Fruit fly (Drosophila melanogaster) whole organism, embryonic: ENCODE measurements around the gene Sur-8.
A peak's percentile ranks its signal among the peaks of the same experiment; 100 is the strongest.

Source experiments
- Bdp1 ChIP-seq: fragments of 200-800 bp; sonication (Bioruptor generic); optimal IDR thresholded peaks from 3 replicates; lab custom pipeline; 2016; ENCODE audit warnings: missing biosample characterization, missing genetic modification characterization
- CG10565 ChIP-seq: fragments of 200-800 bp; sonication (Bioruptor generic); optimal IDR thresholded peaks from 3 replicates; lab custom pipeline; 2016; ENCODE audit warnings: missing biosample characterization, mild to moderate bottlenecking, missing genetic modification characterization
- CG11085 ChIP-seq: fragments of 200-800 bp; sonication (Bioruptor generic); IDR thresholded peaks from 2 replicates; pipeline ENCODE4 v1.3.6; 2022; ENCODE audit warnings: missing biosample characterization, missing genetic modification characterization
- CG12744 ChIP-seq: fragments of 200-800 bp; sonication (Bioruptor generic); optimal IDR thresholded peaks from 2 replicates; lab custom pipeline; 2016; ENCODE audit warnings: missing biosample characterization, missing genetic modification characterization
- CG13123 ChIP-seq: fragments of 200-800 bp; sonication (Bioruptor generic); optimal IDR thresholded peaks from 2 replicates; lab custom pipeline; 2016; ENCODE audit warnings: missing biosample characterization, missing genetic modification characterization
- CG14965 ChIP-seq: fragments of 200-800 bp; sonication (Bioruptor generic); optimal IDR thresholded peaks from 2 replicates; lab custom pipeline; 2016; ENCODE audit warnings: missing biosample characterization, missing genetic modification characterization, borderline replicate concordance
- CG15073 ChIP-seq: fragments of 200-800 bp; sonication (Bioruptor generic); optimal IDR thresholded peaks from 2 replicates; lab custom pipeline; 2016; ENCODE audit warnings: missing biosample characterization, missing genetic modification characterization
- CG15269 ChIP-seq: fragments of 200-800 bp; sonication (Bioruptor generic); optimal IDR thresholded peaks from 2 replicates; lab custom pipeline; 2018; ENCODE audit warnings: missing biosample characterization, mild to moderate bottlenecking, missing genetic modification characterization, moderate library complexity
- CG15696 ChIP-seq: fragments of 200-800 bp; sonication (Bioruptor generic); optimal IDR thresholded peaks from 2 replicates; lab custom pipeline; 2019; ENCODE audit warnings: missing biosample characterization, mild to moderate bottlenecking, missing genetic modification characterization, moderate library complexity
- CG17328 ChIP-seq: fragments of 200-800 bp; sonication (Bioruptor generic); IDR thresholded peaks from 2 replicates; pipeline ENCODE4 v1.3.6; 2022; ENCODE audit warnings: missing biosample characterization, missing genetic modification characterization
- CG17912 ChIP-seq: fragments of 200-800 bp; sonication (Bioruptor generic); optimal IDR thresholded peaks from 2 replicates; lab custom pipeline; 2018; ENCODE audit warnings: missing biosample characterization, mild to moderate bottlenecking, missing genetic modification characterization
- CG31365 ChIP-seq: fragments of 200-800 bp; sonication (Bioruptor generic); optimal IDR thresholded peaks from 2 replicates; lab custom pipeline; 2018; ENCODE audit warnings: missing biosample characterization, mild to moderate bottlenecking, missing genetic modification characterization
- CG32532 ChIP-seq: fragments of 200-800 bp; sonication (Bioruptor generic); IDR thresholded peaks from 2 replicates; pipeline ENCODE4 v1.3.6; 2022; ENCODE audit warnings: missing biosample characterization, missing genetic modification characterization
- CG32772 ChIP-seq: fragments of 200-800 bp; sonication (Bioruptor generic); IDR thresholded peaks from 2 replicates; pipeline ENCODE4 v1.3.6; 2022; ENCODE audit warnings: missing biosample characterization, missing genetic modification characterization
- CG4360 ChIP-seq: fragments of 200-800 bp; sonication (Bioruptor generic); IDR thresholded peaks from 2 replicates; pipeline ENCODE4 v1.3.6; 2022; ENCODE audit warnings: missing biosample characterization, missing genetic modification characterization
- CG6254 ChIP-seq: fragments of 200-800 bp; sonication (Bioruptor generic); optimal IDR thresholded peaks from 3 replicates; lab custom pipeline; 2017; ENCODE audit warnings: mild to moderate bottlenecking, missing biosample characterization, missing genetic modification reagents, missing genetic modification characterization
- CG7357 ChIP-seq: fragments of 200-800 bp; sonication (Bioruptor generic); IDR thresholded peaks from 3 replicates; pipeline ENCODE4 v1.3.6; 2022; ENCODE audit warnings: missing biosample characterization, missing genetic modification characterization
- CG7372 ChIP-seq: fragments of 200-800 bp; sonication (Bioruptor generic); IDR thresholded peaks from 2 replicates; pipeline ENCODE4 v1.3.6; 2022; ENCODE audit warnings: missing biosample characterization, missing genetic modification characterization
- CG7963 ChIP-seq: fragments of 200-800 bp; sonication (Bioruptor generic); IDR thresholded peaks from 3 replicates; pipeline ENCODE4 v1.3.6; 2022; ENCODE audit warnings: missing biosample characterization, missing genetic modification characterization; ENCODE audit not compliant: partially characterized antibody
- CG8290 ChIP-seq, 3 experiments: fragments of 200-800 bp; sonication (Bioruptor generic); optimal IDR thresholded peaks; 2 replicates each; lab custom pipeline; 2016 to 2019; ENCODE audit warnings: missing biosample characterization in 3 of 3, missing genetic modification characterization in 3 of 3, mild to moderate bottlenecking in 2 of 3, moderate library complexity in 1 of 3
- CG9727 ChIP-seq: fragments of 200-800 bp; sonication (Bioruptor generic); optimal IDR thresholded peaks from 3 replicates; lab custom pipeline; 2017; ENCODE audit warnings: missing biosample characterization, mild to moderate bottlenecking, missing genetic modification characterization
- CG9817 ChIP-seq: fragments of 200-800 bp; sonication (Bioruptor generic); optimal IDR thresholded peaks from 2 replicates; lab custom pipeline; 2018; ENCODE audit warnings: missing biosample characterization, mild to moderate bottlenecking, missing genetic modification characterization, moderate library complexity
- CG9876 ChIP-seq: fragments of 200-800 bp; sonication (Bioruptor generic); optimal IDR thresholded peaks from 2 replicates; lab custom pipeline; 2016; ENCODE audit warnings: missing biosample characterization, missing genetic modification characterization
- D ChIP-seq, 2 experiments: fragments of 200-800 bp in 1 of 2; fragments of >200 bp in 1 of 2; sonication (Bioruptor generic) in 1 of 2; optimal IDR thresholded peaks; 2 replicates in 1 of 2; 3 replicates in 1 of 2; lab custom pipeline; 2017; ENCODE audit warnings: mild to moderate bottlenecking in 1 of 2, missing biosample characterization in 1 of 2, missing genetic modification characterization in 1 of 2, missing genetic modification reagents in 1 of 2
- Dek ChIP-seq: fragments of 200-800 bp; sonication (Bioruptor generic); optimal IDR thresholded peaks from 3 replicates; lab custom pipeline; 2019; ENCODE audit warnings: missing biosample characterization, mild to moderate bottlenecking, missing genetic modification characterization, moderate library complexity
- Dip2 ChIP-seq: fragments of 200-800 bp; sonication (Bioruptor generic); IDR thresholded peaks from 2 replicates; pipeline ENCODE4 v1.3.6; 2022; ENCODE audit warnings: missing biosample characterization, missing genetic modification characterization
- HHEX ChIP-seq: fragments of 200-800 bp; sonication (Bioruptor generic); optimal IDR thresholded peaks from 3 replicates; lab custom pipeline; 2017; ENCODE audit warnings: missing biosample characterization, mild to moderate bottlenecking, missing genetic modification characterization, missing genetic modification reagents
- Hr3 ChIP-seq: fragments of 200-800 bp; sonication (Bioruptor generic); optimal IDR thresholded peaks from 3 replicates; lab custom pipeline; 2016; ENCODE audit warnings: missing biosample characterization, missing genetic modification characterization
- Lim3 ChIP-seq: fragments of 200-800 bp; sonication (Bioruptor generic); IDR thresholded peaks from 2 replicates; pipeline ENCODE4 v1.3.6; 2022; ENCODE audit warnings: missing biosample characterization, missing genetic modification characterization
- Med ChIP-seq: fragments of 200-800 bp; sonication (Bioruptor generic); peaks from one replicate; lab custom pipeline; 2016; ENCODE audit warnings: missing biosample characterization, missing genetic modification characterization, mild to moderate bottlenecking, inconsistent platforms, moderate library complexity
- Mes4 ChIP-seq: fragments of 200-800 bp; sonication (Bioruptor generic); optimal IDR thresholded peaks from 2 replicates; lab custom pipeline; 2016; ENCODE audit warnings: missing biosample characterization, missing genetic modification characterization
- Side ChIP-seq: fragments of 200-800 bp; sonication (Bioruptor generic); optimal IDR thresholded peaks from 2 replicates; lab custom pipeline; 2016; ENCODE audit warnings: missing biosample characterization, missing genetic modification characterization
- Spps ChIP-seq: fragments of 200-800 bp; sonication (Bioruptor generic); optimal IDR thresholded peaks from 2 replicates; lab custom pipeline; 2018; ENCODE audit warnings: missing biosample characterization, mild to moderate bottlenecking, missing genetic modification characterization
- Tbp ChIP-seq: fragments of >200 bp; optimal IDR thresholded peaks from 2 replicates; lab custom pipeline; 2018; ENCODE audit warnings: missing biosample characterization, missing genetic modification characterization
- ac ChIP-seq: fragments of 200-800 bp; sonication (Bioruptor generic); optimal IDR thresholded peaks from 3 replicates; lab custom pipeline; 2017; ENCODE audit warnings: missing biosample characterization, mild to moderate bottlenecking, missing genetic modification characterization
- bab2 ChIP-seq: fragments of 200-800 bp; sonication (Bioruptor generic); optimal IDR thresholded peaks from 2 replicates; lab custom pipeline; 2016; ENCODE audit warnings: missing biosample characterization, missing genetic modification characterization
- danr ChIP-seq: fragments of 200-800 bp; sonication (Bioruptor generic); IDR thresholded peaks from 2 replicates; pipeline ENCODE4 v1.3.6; 2022; ENCODE audit warnings: missing biosample characterization, missing genetic modification characterization
- disco-r ChIP-seq: fragments of 200-800 bp; sonication (Bioruptor generic); optimal IDR thresholded peaks from 2 replicates; lab custom pipeline; 2016; ENCODE audit warnings: missing biosample characterization, missing genetic modification characterization
- eve ChIP-seq, 2 experiments: fragments of >200 bp; optimal IDR thresholded peaks; 2 replicates each; lab custom pipeline; 2017; ENCODE audit warnings: missing biosample characterization in 2 of 2, missing genetic modification characterization in 2 of 2
- ewg ChIP-seq: fragments of 200-800 bp; sonication (Bioruptor generic); optimal IDR thresholded peaks from 3 replicates; lab custom pipeline; 2017; ENCODE audit warnings: mild to moderate bottlenecking, missing biosample characterization, missing genetic modification reagents, missing genetic modification characterization
- kah ChIP-seq: fragments of 200-800 bp; sonication (Bioruptor generic); optimal IDR thresholded peaks from 2 replicates; lab custom pipeline; 2018; ENCODE audit warnings: missing biosample characterization, mild to moderate bottlenecking, missing genetic modification characterization
- kay ChIP-seq: fragments of 200-800 bp; sonication (Bioruptor generic); optimal IDR thresholded peaks from 2 replicates; lab custom pipeline; 2016; ENCODE audit warnings: missing biosample characterization, missing genetic modification characterization
- maf-S ChIP-seq: fragments of 200-800 bp; sonication (Bioruptor generic); optimal IDR thresholded peaks from 2 replicates; lab custom pipeline; 2016; ENCODE audit warnings: missing biosample characterization, missing genetic modification characterization
- nom ChIP-seq: fragments of 200-800 bp; sonication (Bioruptor generic); optimal IDR thresholded peaks from 2 replicates; lab custom pipeline; 2017; ENCODE audit warnings: missing biosample characterization, missing genetic modification characterization, mild to moderate bottlenecking, moderate library complexity, missing genetic modification reagents
- ranshi ChIP-seq: fragments of 200-800 bp; sonication (Bioruptor generic); IDR thresholded peaks from 2 replicates; pipeline ENCODE4 v1.3.6; 2022; ENCODE audit warnings: missing biosample characterization, missing genetic modification characterization
- rib ChIP-seq: fragments of 200-800 bp; sonication (Bioruptor generic); IDR thresholded peaks from 2 replicates; pipeline ENCODE4 v1.3.6; 2022; ENCODE audit warnings: missing biosample characterization, missing genetic modification characterization
- so ChIP-seq: fragments of 200-800 bp; sonication (Bioruptor generic); IDR thresholded peaks from 3 replicates; pipeline ENCODE4 v1.3.6; 2022; ENCODE audit warnings: missing biosample characterization, missing genetic modification characterization
- tin ChIP-seq: fragments of 200-800 bp; sonication (Bioruptor generic); optimal IDR thresholded peaks from 3 replicates; lab custom pipeline; 2016; ENCODE audit warnings: missing biosample characterization, missing genetic modification characterization
- vfl ChIP-seq: fragments of 200-800 bp; sonication (Bioruptor generic); optimal IDR thresholded peaks from 2 replicates; lab custom pipeline; 2016; ENCODE audit warnings: missing biosample characterization, missing genetic modification characterization
- zf30C ChIP-seq: fragments of 200-800 bp; sonication (Bioruptor generic); optimal IDR thresholded peaks from 3 replicates; lab custom pipeline; 2018; ENCODE audit warnings: missing biosample characterization, mild to moderate bottlenecking, missing genetic modification characterization
- zfh2 ChIP-seq: fragments of 200-800 bp; sonication (Bioruptor generic); optimal IDR thresholded peaks from 2 replicates; lab custom pipeline; 2016; ENCODE audit warnings: missing biosample characterization, missing genetic modification characterization

Sur-8 gene

dm6 chr3R:17400675-17401118 is 1.6 kb downstream of the Sur-8 start (continued):
- TF ChIP-seq Side (GFP tag; lab: Kevin White, UChicago) (no peak), Tbp (GFP tag; lab: Kevin White, UChicago) (no peak), CG13123 (GFP tag; lab: Kevin White, UChicago) (no peak), eve (GFP tag; optimal IDR thresholded peaks at IDR 0.05; lab: Kevin White, UChicago) (peak in 1 of 2 experiments; percentile 61), Spps (no peak), tin (GFP tag; lab: Kevin White, UChicago) (peak; percentile 57), CG17328 (no peak), CG7357 (GFP tag; lab: Robert Waterston, UW) (no peak), HHEX (GFP tag; lab: Kevin White, UChicago) (peak; percentile 60), CG9817 (tag; lab: Kevin White, UChicago) (no peak), CG15269 (tag; lab: Kevin White, UChicago) (peak; percentile 19), rib (no peak), CG32772 (GFP tag; lab: Robert Waterston, UW) (no peak), CG17912 (no peak), CG6254 (GFP tag; lab: Kevin White, UChicago) (no peak), ranshi (GFP tag; lab: Robert Waterston, UW) (0 out of 2 replicates have a peak, but pooled peaks have one; percentile 16), CG11085 (GFP tag; lab: Robert Waterston, UW) (no peak), Bdp1 (no peak), Med (GFP tag; lab: Kevin White, UChicago) (peak; percentile 85), CG12744 (no peak), CG7372 (GFP tag; lab: Robert Waterston, UW) (no peak; the same call in 1 of the 2 replicates), D (optimal IDR thresholded peaks at IDR 0.05; lab: Kevin White, UChicago) (no peak), D (GFP tag; optimal IDR thresholded peaks at IDR 0.05; lab: Kevin White, UChicago) (peak; percentile 67), ewg (GFP tag; lab: Kevin White, UChicago) (no peak), Lim3 (GFP tag; lab: Robert Waterston, UW) (no peak), CG7963 (no peak), CG9876 (GFP tag; lab: Kevin White, UChicago) (no peak), CG9727 (peak; percentile 57), Dip2 (GFP tag; lab: Robert Waterston, UW) (no peak), disco-r (GFP tag; lab: Kevin White, UChicago) (no peak), kah (GFP tag; lab: Kevin White, UChicago) (peak; percentile 13), kay (GFP tag; lab: Kevin White, UChicago) (no peak), CG15696 (tag; lab: Kevin White, UChicago) (peak; percentile 74), zfh2 (no peak), Hr3 (GFP tag; lab: Kevin White, UChicago) (no peak), CG8290 (GFP tag; optimal IDR thresholded peaks at IDR 0.05; lab: Kevin White, UChicago) (no peak), CG8290 (tag; optimal IDR thresholded peaks at IDR 0.05; lab: Kevin White, UChicago) (no peak), CG31365 (tag; lab: Kevin White, UChicago) (no peak), bab2 (GFP tag; lab: Kevin White, UChicago) (peak; percentile 58), nom (GFP tag; lab: Kevin White, UChicago) (no peak), vfl (GFP tag; lab: Kevin White, UChicago) (no peak), maf-S (no peak), ac (no peak), CG4360 (no peak), Mes4 (no peak), CG14965 (GFP tag; lab: Kevin White, UChicago) (no peak), zf30C (GFP tag; lab: Kevin White, UChicago) (peak; percentile 61), CG32532 (GFP tag; lab: Robert Waterston, UW) (peak; percentile 38; the same call in 1 of the 2 replicates), so (GFP tag; lab: Robert Waterston, UW) (no peak), Dek (tag; lab: Kevin White, UChicago) (no peak), danr (GFP tag; lab: Robert Waterston, UW) (peak; percentile 48; the same call in 1 of the 2 replicates), CG10565 (GFP tag; lab: Kevin White, UChicago) (no peak), CG15073 (GFP tag; lab: Kevin White, UChicago) (no peak)
